Worm (Caenorhabditis elegans): ENCODE data around the gene Y73C8C.4.

DNA sequence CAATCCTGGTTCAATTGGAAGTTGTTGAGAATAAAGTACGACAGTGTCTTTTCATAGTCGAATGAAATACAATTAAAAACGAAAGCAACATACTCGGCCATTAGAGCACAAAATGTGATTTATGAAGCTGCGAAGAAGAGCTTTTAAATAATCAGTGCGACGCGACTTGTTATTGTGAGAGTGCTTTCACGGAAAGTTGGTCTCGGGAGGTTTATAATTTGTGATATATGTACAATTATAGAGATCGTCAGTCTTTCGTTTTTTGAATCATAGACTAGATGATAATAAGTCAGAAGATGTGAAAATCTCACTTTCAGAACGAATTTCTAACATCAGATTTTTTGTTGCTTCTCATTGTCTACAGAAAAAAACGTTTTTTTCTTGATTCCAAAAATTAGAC is 39.9 kb downstream of the Y73C8C.4 start, which contains the start of gene srt-15:
- no peak for TF ChIP-seq him-1 (tag; optimal IDR thresholded peaks at IDR 0.05)
- no peak for TF ChIP-seq dao-5 (tag; optimal IDR thresholded peaks at IDR 0.05)
- TF ChIP-seq W03F9.2 (tag; optimal IDR thresholded peaks at IDR 0.05), result no peak

All from whole organism, L4/young adult.